Fruit fly (Drosophila melanogaster): Measurements from ENCODE around the gene CG17271.

The CG17271 gene

dm6 chr3R:20818237-20818636, 3.4 kb downstream of the CG17271 start:
- no peak for TF ChIP-seq ttk (optimal IDR thresholded peaks at IDR 0.05)
- no peak for TF ChIP-seq Sin3A (optimal IDR thresholded peaks at IDR 0.05)
- no peak for TF ChIP-seq insv (optimal IDR thresholded peaks at IDR 0.05)
- no peak for TF ChIP-seq h (optimal IDR thresholded peaks at IDR 0.05)
- TF ChIP-seq psq (optimal IDR thresholded peaks at IDR 0.05) = no peak
- TF ChIP-seq Myc (optimal IDR thresholded peaks at IDR 0.05) = no peak

dm6 chr3R:20816008-20816407, 5.6 kb downstream of the CG17271 start, which contains the start of gene Fancd2:
Gene Fancd2, minus strand, starts transcription at chr3R:20816190.
- no peak for TF ChIP-seq insv (optimal IDR thresholded peaks at IDR 0.05)
- no peak for TF ChIP-seq Myc (optimal IDR thresholded peaks at IDR 0.05)
- TF ChIP-seq h (optimal IDR thresholded peaks at IDR 0.05) = no peak
- no peak for TF ChIP-seq Sin3A (optimal IDR thresholded peaks at IDR 0.05)
- no peak for TF ChIP-seq ttk (optimal IDR thresholded peaks at IDR 0.05)
- TF ChIP-seq psq (optimal IDR thresholded peaks at IDR 0.05) = no peak

dm6 chr3R:20802253-20802652, 19.4 kb downstream of the CG17271 start:
- TF ChIP-seq Sin3A (optimal IDR thresholded peaks at IDR 0.05) = no peak
- TF ChIP-seq insv (optimal IDR thresholded peaks at IDR 0.05) = no peak
- no peak for TF ChIP-seq h (optimal IDR thresholded peaks at IDR 0.05)

dm6 chr3R:20796949-20797348, 24.7 kb downstream of the CG17271 start:
- TF ChIP-seq ttk (optimal IDR thresholded peaks at IDR 0.05) (no peak), insv (optimal IDR thresholded peaks at IDR 0.05) (no peak), h (optimal IDR thresholded peaks at IDR 0.05) (no peak), psq (optimal IDR thresholded peaks at IDR 0.05) (no peak), Myc (optimal IDR thresholded peaks at IDR 0.05) (no peak), Sin3A (optimal IDR thresholded peaks at IDR 0.05) (no peak)

- TF ChIP-seq Myc (optimal IDR thresholded peaks at IDR 0.05) (no peak), insv (optimal IDR thresholded peaks at IDR 0.05) (no peak), ttk (optimal IDR thresholded peaks at IDR 0.05) (no peak), Sin3A (optimal IDR thresholded peaks at IDR 0.05) (no peak), psq (optimal IDR thresholded peaks at IDR 0.05) (no peak), h (optimal IDR thresholded peaks at IDR 0.05) (no peak)
Observed at dm6 chr3R:20791212-20791789, 30.3 kb downstream of the CG17271 start.

dm6 chr3R:20790437-20790836, 31.2 kb downstream of the CG17271 start:
- TF ChIP-seq insv (optimal IDR thresholded peaks at IDR 0.05) (no peak), psq (optimal IDR thresholded peaks at IDR 0.05) (no peak), ttk (optimal IDR thresholded peaks at IDR 0.05) (no peak), h (optimal IDR thresholded peaks at IDR 0.05) (no peak), Myc (optimal IDR thresholded peaks at IDR 0.05) (no peak), Sin3A (optimal IDR thresholded peaks at IDR 0.05) (no peak)

- TF ChIP-seq h (optimal IDR thresholded peaks at IDR 0.05) (no peak), insv (optimal IDR thresholded peaks at IDR 0.05) (no peak), psq (optimal IDR thresholded peaks at IDR 0.05) (no peak), ttk (optimal IDR thresholded peaks at IDR 0.05) (no peak), Sin3A (optimal IDR thresholded peaks at IDR 0.05) (no peak), Myc (optimal IDR thresholded peaks at IDR 0.05) (no peak)
Observed at dm6 chr3R:20788559-20788958, 33.1 kb downstream of the CG17271 start.

- TF ChIP-seq Sin3A (optimal IDR thresholded peaks at IDR 0.05) = no peak
- no peak for TF ChIP-seq psq (optimal IDR thresholded peaks at IDR 0.05)
- no peak for TF ChIP-seq h (optimal IDR thresholded peaks at IDR 0.05)
- TF ChIP-seq insv (optimal IDR thresholded peaks at IDR 0.05) = no peak
- TF ChIP-seq ttk (optimal IDR thresholded peaks at IDR 0.05) = no peak
- TF ChIP-seq Myc (optimal IDR thresholded peaks at IDR 0.05) = no peak
Observed at dm6 chr3R:20784436-20785368, 36.9 kb downstream of the CG17271 start.

dm6 chr3R:20783714-20784435, 37.8 kb downstream of the CG17271 start:
- TF ChIP-seq Sin3A (optimal IDR thresholded peaks at IDR 0.05) (no peak), insv (optimal IDR thresholded peaks at IDR 0.05) (no peak), Myc (optimal IDR thresholded peaks at IDR 0.05) (no peak), ttk (optimal IDR thresholded peaks at IDR 0.05) (no peak), psq (optimal IDR thresholded peaks at IDR 0.05) (no peak), h (optimal IDR thresholded peaks at IDR 0.05) (no peak)

- TF ChIP-seq Sin3A (optimal IDR thresholded peaks at IDR 0.05) (no peak), h (optimal IDR thresholded peaks at IDR 0.05) (no peak), insv (optimal IDR thresholded peaks at IDR 0.05) (peak; percentile 72), ttk (optimal IDR thresholded peaks at IDR 0.05) (no peak)
Observed at dm6 chr3R:20782655-20783105, 39.0 kb downstream of the CG17271 start.

- no peak for TF ChIP-seq insv (optimal IDR thresholded peaks at IDR 0.05)
- no peak for TF ChIP-seq psq (optimal IDR thresholded peaks at IDR 0.05)
- no peak for TF ChIP-seq Myc (optimal IDR thresholded peaks at IDR 0.05)
- TF ChIP-seq Sin3A (optimal IDR thresholded peaks at IDR 0.05) = no peak
- TF ChIP-seq ttk (optimal IDR thresholded peaks at IDR 0.05) = no peak
- TF ChIP-seq h (optimal IDR thresholded peaks at IDR 0.05) = no peak
Observed at dm6 chr3R:20782104-20782654, 39.5 kb downstream of the CG17271 start.
